Fruit fly (Drosophila melanogaster) whole organism, prepupa: ENCODE measurements around the gene Act88F.
A peak's percentile ranks its signal among the peaks of the same experiment; 100 is the strongest.

Experiments used
- Blimp-1 ChIP-seq: fragments of 200-800 bp; sonication (Bioruptor generic); optimal IDR thresholded peaks from 3 replicates; lab custom pipeline; 2017; ENCODE audit warnings: missing biosample characterization, missing genetic modification characterization, mild to moderate bottlenecking, moderate library complexity, missing genetic modification reagents
- CG10631 ChIP-seq: fragments of 200-800 bp; sonication (Bioruptor generic); optimal IDR thresholded peaks from 2 replicates; lab custom pipeline; 2016; ENCODE audit warnings: missing biosample characterization, missing genetic modification characterization
- CG11294 ChIP-seq: fragments of 200-800 bp; sonication (Bioruptor generic); IDR thresholded peaks from 2 replicates; pipeline ENCODE4 v1.3.6; 2022; ENCODE audit warnings: missing biosample characterization, missing genetic modification characterization
- CG11762 ChIP-seq: fragments of 200-800 bp; sonication (Bioruptor generic); optimal IDR thresholded peaks from 3 replicates; lab custom pipeline; 2016; ENCODE audit warnings: missing biosample characterization, missing genetic modification characterization; ENCODE audit not compliant: insufficient read depth
- CG11902 ChIP-seq: fragments of 200-800 bp; sonication (Bioruptor generic); optimal IDR thresholded peaks from 3 replicates; lab custom pipeline; 2016; ENCODE audit warnings: missing biosample characterization, missing genetic modification characterization
- CG15336 ChIP-seq: fragments of 200-800 bp; sonication (Bioruptor generic); IDR thresholded peaks from 2 replicates; pipeline ENCODE4 v1.3.6; 2022; ENCODE audit warnings: missing biosample characterization, missing genetic modification characterization
- CG1621 ChIP-seq: fragments of 200-800 bp; sonication (Bioruptor generic); optimal IDR thresholded peaks from 3 replicates; lab custom pipeline; 2018; ENCODE audit warnings: missing biosample characterization, mild to moderate bottlenecking, missing genetic modification characterization
- CG16779 ChIP-seq: fragments of 200-800 bp; sonication (Bioruptor generic); optimal IDR thresholded peaks from 3 replicates; lab custom pipeline; 2017; ENCODE audit warnings: missing biosample characterization, mild to moderate bottlenecking, missing genetic modification characterization
- CG3032 ChIP-seq: fragments of 200-800 bp; optimal IDR thresholded peaks from 2 replicates; lab custom pipeline; 2019; ENCODE audit warnings: missing biosample characterization, mild to moderate bottlenecking, missing genetic modification characterization, moderate library complexity
- CG31627 ChIP-seq: fragments of 200-800 bp; sonication (Bioruptor generic); optimal IDR thresholded peaks from 3 replicates; lab custom pipeline; 2016; ENCODE audit warnings: missing biosample characterization, missing genetic modification characterization
- CG32006 ChIP-seq: fragments of 200-800 bp; sonication (Bioruptor generic); optimal IDR thresholded peaks from 3 replicates; lab custom pipeline; 2017; ENCODE audit warnings: missing biosample characterization, mild to moderate bottlenecking, missing genetic modification characterization
- CG34406 ChIP-seq: fragments of 200-800 bp; sonication (Bioruptor generic); optimal IDR thresholded peaks from 3 replicates; lab custom pipeline; 2016; ENCODE audit warnings: missing biosample characterization, missing genetic modification characterization
- CG3919 ChIP-seq: fragments of 200-800 bp; sonication (Bioruptor generic); optimal IDR thresholded peaks from 3 replicates; lab custom pipeline; 2016; ENCODE audit warnings: missing biosample characterization, missing genetic modification characterization
- CG4318 ChIP-seq: fragments of 200-800 bp; sonication (Bioruptor generic); optimal IDR thresholded peaks from 3 replicates; lab custom pipeline; 2017; ENCODE audit warnings: missing biosample characterization, mild to moderate bottlenecking, missing genetic modification characterization
- CG6163 ChIP-seq: fragments of 200-800 bp; sonication (Bioruptor generic); IDR thresholded peaks from 3 replicates; pipeline ENCODE4 v1.3.6; 2022; ENCODE audit warnings: missing biosample characterization, missing genetic modification characterization
- CG6276 ChIP-seq: fragments of 200-800 bp; sonication (Bioruptor generic); optimal IDR thresholded peaks from 2 replicates; lab custom pipeline; 2017; ENCODE audit warnings: missing biosample characterization, mild to moderate bottlenecking, missing genetic modification characterization
- CG6808 ChIP-seq: fragments of 200-800 bp; sonication (Bioruptor generic); optimal IDR thresholded peaks from 3 replicates; lab custom pipeline; 2017; ENCODE audit warnings: missing biosample characterization, missing genetic modification characterization, mild to moderate bottlenecking, moderate library complexity, missing genetic modification reagents
- CG7368 ChIP-seq: fragments of 200-800 bp; sonication (Bioruptor generic); optimal IDR thresholded peaks from 3 replicates; lab custom pipeline; 2016; ENCODE audit warnings: missing biosample characterization, missing genetic modification characterization
- CG8119 ChIP-seq: fragments of 200-800 bp; sonication (Bioruptor generic); IDR thresholded peaks from 3 replicates; pipeline ENCODE4 v1.3.6; 2022; ENCODE audit warnings: missing biosample characterization, missing genetic modification characterization
- CG8319 ChIP-seq: fragments of 200-800 bp; sonication (Bioruptor generic); optimal IDR thresholded peaks from 3 replicates; lab custom pipeline; 2016; ENCODE audit warnings: missing biosample characterization, missing genetic modification characterization
- CG8632 ChIP-seq: fragments of 200-800 bp; sonication (Bioruptor generic); optimal IDR thresholded peaks from 3 replicates; lab custom pipeline; 2016; ENCODE audit warnings: missing biosample characterization, missing genetic modification characterization
- CG9139 ChIP-seq: fragments of 200-800 bp; sonication (Bioruptor generic); optimal IDR thresholded peaks from 3 replicates; lab custom pipeline; 2017; ENCODE audit warnings: missing biosample characterization, mild to moderate bottlenecking, missing genetic modification characterization
- Eip75B ChIP-seq: fragments of 200-800 bp; sonication (Bioruptor generic); optimal IDR thresholded peaks from 3 replicates; lab custom pipeline; 2016; ENCODE audit warnings: missing biosample characterization, missing genetic modification characterization
- Eip78C ChIP-seq: fragments of 200-800 bp; sonication (Bioruptor generic); peaks from one replicate; lab custom pipeline; 2016; ENCODE audit warnings: missing biosample characterization, missing genetic modification characterization
- Eip93F ChIP-seq: fragments of 200-800 bp; sonication (Bioruptor generic); optimal IDR thresholded peaks from 2 replicates; lab custom pipeline; 2016; ENCODE audit warnings: missing biosample characterization, mild to moderate bottlenecking, missing genetic modification characterization
- Ets21C ChIP-seq: fragments of 200-800 bp; sonication (Bioruptor generic); optimal IDR thresholded peaks from 3 replicates; lab custom pipeline; 2016; ENCODE audit warnings: missing biosample characterization, missing genetic modification characterization
- Ets96B ChIP-seq: fragments of 200-800 bp; optimal IDR thresholded peaks from 2 replicates; lab custom pipeline; 2019; ENCODE audit warnings: missing biosample characterization, mild to moderate bottlenecking, missing genetic modification characterization, moderate library complexity
- Gug ChIP-seq: fragments of 200-800 bp; sonication (Bioruptor generic); IDR thresholded peaks from 2 replicates; pipeline ENCODE4 v1.3.6; 2022; ENCODE audit warnings: missing biosample characterization, missing genetic modification characterization
- Hr38 ChIP-seq: sonication (Bioruptor generic); optimal IDR thresholded peaks from 2 replicates; lab custom pipeline; 2016; ENCODE audit warnings: missing biosample characterization, missing genetic modification characterization
- Hr39 ChIP-seq: fragments of 200-800 bp; sonication (Bioruptor generic); optimal IDR thresholded peaks from 2 replicates; lab custom pipeline; 2016; ENCODE audit warnings: missing biosample characterization, missing genetic modification characterization
- Hr4 ChIP-seq: fragments of 200-800 bp; sonication (Bioruptor generic); optimal IDR thresholded peaks from 3 replicates; lab custom pipeline; 2016; ENCODE audit warnings: missing biosample characterization, missing genetic modification characterization
- Lpt ChIP-seq: fragments of 200-800 bp; sonication (Bioruptor generic); optimal IDR thresholded peaks from 3 replicates; lab custom pipeline; 2016; ENCODE audit warnings: missing biosample characterization, missing genetic modification characterization
- OdsH ChIP-seq: fragments of 200-800 bp; sonication (Bioruptor generic); optimal IDR thresholded peaks from 3 replicates; lab custom pipeline; 2016; ENCODE audit warnings: missing biosample characterization, missing genetic modification characterization
- Smox ChIP-seq: fragments of 200-800 bp; sonication (Bioruptor generic); optimal IDR thresholded peaks from 3 replicates; lab custom pipeline; 2016; ENCODE audit warnings: missing biosample characterization, missing genetic modification characterization
- Sox102F ChIP-seq: fragments of 200-800 bp; sonication (Bioruptor generic); optimal IDR thresholded peaks from 2 replicates; lab custom pipeline; 2016; ENCODE audit warnings: missing biosample characterization, mild to moderate bottlenecking, missing genetic modification characterization
- Sox14 ChIP-seq: fragments of 200-800 bp; sonication (Bioruptor generic); optimal IDR thresholded peaks from 3 replicates; lab custom pipeline; 2016; ENCODE audit warnings: missing biosample characterization, missing genetic modification characterization
- Sox15 ChIP-seq: fragments of 200-800 bp; sonication (Bioruptor generic); optimal IDR thresholded peaks from 3 replicates; lab custom pipeline; 2016; ENCODE audit warnings: missing biosample characterization, missing genetic modification characterization
- achi ChIP-seq: fragments of 200-800 bp; sonication (Bioruptor generic); optimal IDR thresholded peaks from 3 replicates; lab custom pipeline; 2016; ENCODE audit warnings: missing biosample characterization, missing genetic modification characterization
- acj6 ChIP-seq: fragments of 200-800 bp; sonication (Bioruptor generic); optimal IDR thresholded peaks from 3 replicates; lab custom pipeline; 2016; ENCODE audit warnings: missing biosample characterization, missing genetic modification characterization
- cyc ChIP-seq: fragments of 200-800 bp; sonication (Bioruptor generic); optimal IDR thresholded peaks from 3 replicates; lab custom pipeline; 2016; ENCODE audit warnings: missing biosample characterization, missing genetic modification characterization
- dac ChIP-seq: fragments of 200-800 bp; sonication (Bioruptor generic); optimal IDR thresholded peaks from 2 replicates; lab custom pipeline; 2017; ENCODE audit warnings: missing biosample characterization, mild to moderate bottlenecking, missing genetic modification characterization
- dsx ChIP-seq: fragments of 200-800 bp; optimal IDR thresholded peaks from 3 replicates; lab custom pipeline; 2019; ENCODE audit warnings: missing biosample characterization, mild to moderate bottlenecking, missing genetic modification characterization, moderate library complexity; ENCODE audit not compliant: poor library complexity, severe bottlenecking
- eg ChIP-seq: fragments of 200-800 bp; sonication (Bioruptor generic); IDR thresholded peaks from 3 replicates; pipeline ENCODE4 v1.3.6; 2022; ENCODE audit warnings: missing biosample characterization, missing genetic modification characterization
- fd59A ChIP-seq: fragments of 200-800 bp; sonication (Bioruptor generic); optimal IDR thresholded peaks from 2 replicates; lab custom pipeline; 2017; ENCODE audit warnings: missing biosample characterization, mild to moderate bottlenecking, missing genetic modification characterization, missing genetic modification reagents
- fd85E ChIP-seq: fragments of 200-800 bp; sonication (Bioruptor generic); optimal IDR thresholded peaks from 3 replicates; lab custom pipeline; 2016; ENCODE audit warnings: missing biosample characterization, missing genetic modification characterization
- lz ChIP-seq: fragments of 200-800 bp; sonication (Bioruptor generic); optimal IDR thresholded peaks from 3 replicates; lab custom pipeline; 2016; ENCODE audit warnings: missing biosample characterization, missing genetic modification characterization
- net ChIP-seq: fragments of 200-800 bp; sonication (Bioruptor generic); optimal IDR thresholded peaks from 3 replicates; lab custom pipeline; 2016; ENCODE audit warnings: missing biosample characterization, missing genetic modification characterization
- pdm3 ChIP-seq: fragments of 200-800 bp; sonication (Bioruptor generic); optimal IDR thresholded peaks from 3 replicates; lab custom pipeline; 2016; ENCODE audit warnings: missing biosample characterization, missing genetic modification characterization
- spab ChIP-seq: fragments of 200-800 bp; sonication (Bioruptor generic); optimal IDR thresholded peaks from 2 replicates; lab custom pipeline; 2017; ENCODE audit warnings: missing biosample characterization, mild to moderate bottlenecking, missing genetic modification characterization, missing genetic modification reagents
- ss ChIP-seq, 2 experiments: fragments of 200-800 bp; sonication (Bioruptor generic); optimal IDR thresholded peaks; 2 replicates in 1 of 2; 3 replicates in 1 of 2; lab custom pipeline; 2017 to 2018; ENCODE audit warnings: mild to moderate bottlenecking in 2 of 2, missing biosample characterization in 2 of 2, missing genetic modification characterization in 2 of 2, moderate library complexity in 1 of 2
- svp ChIP-seq: fragments of 200-800 bp; sonication (Bioruptor generic); peaks from one replicate; lab custom pipeline; 2016; ENCODE audit warnings: missing biosample characterization, missing genetic modification characterization
- vri ChIP-seq: fragments of 200-800 bp; sonication (Bioruptor generic); optimal IDR thresholded peaks from 3 replicates; lab custom pipeline; 2016; ENCODE audit warnings: missing biosample characterization, mild to moderate bottlenecking, missing genetic modification characterization

The Act88F gene

dm6 chr3R:15457386-15458011, 17.7 kb downstream of the Act88F start:
- TF ChIP-seq Sox14 (GFP tag; lab: Kevin White, UChicago): peak; percentile 42
- TF ChIP-seq vri: peak; percentile 48
- TF ChIP-seq CG15336: no peak
- TF ChIP-seq acj6 (GFP tag; lab: Kevin White, UChicago): peak; percentile 45
- no peak for TF ChIP-seq CG8119 (GFP tag; lab: Robert Waterston, UW)
- TF ChIP-seq CG4318 (GFP tag; lab: Kevin White, UChicago): no peak
- TF ChIP-seq CG34406 (GFP tag; lab: Kevin White, UChicago): peak; percentile 45
- no peak for TF ChIP-seq spab
- TF ChIP-seq Smox (GFP tag; lab: Kevin White, UChicago): peak; percentile 62
- TF ChIP-seq Eip93F (GFP tag; lab: Kevin White, UChicago): no peak
- TF ChIP-seq fd59A (GFP tag; lab: Kevin White, UChicago): no peak
- TF ChIP-seq pdm3 (GFP tag; lab: Kevin White, UChicago): peak; percentile 55
- peak; percentile 3 for TF ChIP-seq CG8319 (GFP tag; lab: Kevin White, UChicago)
- TF ChIP-seq Ets21C (GFP tag; lab: Kevin White, UChicago): peak; percentile 7
- TF ChIP-seq CG11902 (GFP tag; lab: Kevin White, UChicago): peak; percentile 18
- peak; percentile 90 for TF ChIP-seq Eip78C (GFP tag; lab: Kevin White, UChicago)
- no peak for TF ChIP-seq CG11762 (GFP tag; lab: Kevin White, UChicago)
- peak; percentile 50 for TF ChIP-seq CG31627
- TF ChIP-seq net (GFP tag; lab: Kevin White, UChicago): no peak
- peak; percentile 18 for TF ChIP-seq CG1621 (tag; lab: Kevin White, UChicago)
- TF ChIP-seq CG6808 (GFP tag; lab: Kevin White, UChicago): peak; percentile 16
- no peak for TF ChIP-seq Gug
- TF ChIP-seq Sox102F (GFP tag; lab: Kevin White, UChicago): peak; percentile 48
- TF ChIP-seq CG7368 (GFP tag; lab: Kevin White, UChicago): peak; percentile 23
- no peak for TF ChIP-seq CG6163 (GFP tag; lab: Robert Waterston, UW)
- TF ChIP-seq CG16779: no peak
- peak; percentile 17 for TF ChIP-seq CG8632 (GFP tag; lab: Kevin White, UChicago)
- TF ChIP-seq dsx (GFP tag; lab: Kevin White, UChicago): peak; percentile 41
- no peak for TF ChIP-seq dac
- peak; percentile 56 for TF ChIP-seq lz
- no peak for TF ChIP-seq Sox15
- peak; percentile 20 to 26 for TF ChIP-seq ss (GFP tag; optimal IDR thresholded peaks at IDR 0.05; lab: Kevin White, UChicago)
- peak; percentile 47 for TF ChIP-seq Eip75B (GFP tag; lab: Kevin White, UChicago)
- no peak for TF ChIP-seq Hr38 (GFP tag; lab: Kevin White, UChicago)
- no peak for TF ChIP-seq eg (GFP tag; lab: Robert Waterston, UW)
- peak; percentile 44 for TF ChIP-seq CG10631 (GFP tag; lab: Kevin White, UChicago)
- peak; percentile 29 for TF ChIP-seq achi (GFP tag; lab: Kevin White, UChicago)
- TF ChIP-seq CG6276: no peak
- peak; percentile 40 for TF ChIP-seq svp (GFP tag; lab: Kevin White, UChicago)
- no peak for TF ChIP-seq Hr4 (GFP tag; lab: Kevin White, UChicago)
- no peak for TF ChIP-seq CG32006 (GFP tag; lab: Kevin White, UChicago)
- no peak for TF ChIP-seq CG11294 (GFP tag; lab: Robert Waterston, UW)
- TF ChIP-seq fd85E: no peak
- TF ChIP-seq Blimp-1 (GFP tag; lab: Kevin White, UChicago): no peak
- peak; percentile 34 for TF ChIP-seq cyc (GFP tag; lab: Kevin White, UChicago)
- TF ChIP-seq Lpt (GFP tag; lab: Kevin White, UChicago): no peak
- no peak for TF ChIP-seq CG9139 (GFP tag; lab: Kevin White, UChicago)
- peak; percentile 50 for TF ChIP-seq Hr39 (GFP tag; lab: Kevin White, UChicago)
- TF ChIP-seq Ets96B (tag; lab: Kevin White, UChicago): peak; percentile 55
- TF ChIP-seq CG3032 (tag; lab: Kevin White, UChicago): peak; percentile 47
- peak; percentile 32 for TF ChIP-seq OdsH
- TF ChIP-seq CG3919 (GFP tag; lab: Kevin White, UChicago): peak; percentile 37
